Fruit fly (Drosophila melanogaster) whole organism, adult: Measurements from ENCODE around the gene Utx.

Experiments
- CG11617 ChIP-seq: fragments of 200-800 bp; sonication (Bioruptor generic); optimal IDR thresholded peaks from 2 replicates; lab custom pipeline; 2017; ENCODE audit warnings: mild to moderate bottlenecking, missing biosample characterization, missing genetic modification reagents, missing genetic modification characterization
- CG12768 ChIP-seq: fragments of 200-800 bp; sonication (Bioruptor generic); optimal IDR thresholded peaks from 2 replicates; lab custom pipeline; 2017; ENCODE audit warnings: missing biosample characterization, missing genetic modification characterization, mild to moderate bottlenecking, moderate library complexity, missing genetic modification reagents
- CG14711 ChIP-seq: fragments of 200-800 bp; sonication (Bioruptor generic); optimal IDR thresholded peaks from 2 replicates; lab custom pipeline; 2018; ENCODE audit warnings: missing biosample characterization, mild to moderate bottlenecking, missing genetic modification characterization, moderate library complexity
- CG1620 ChIP-seq: fragments of 200-800 bp; sonication (Bioruptor generic); optimal IDR thresholded peaks from 2 replicates; lab custom pipeline; 2016; ENCODE audit warnings: missing biosample characterization, missing genetic modification characterization
- CG33017 ChIP-seq: fragments of 200-800 bp; sonication (Bioruptor generic); optimal IDR thresholded peaks from 2 replicates; lab custom pipeline; 2018; ENCODE audit warnings: missing biosample characterization, mild to moderate bottlenecking, missing genetic modification characterization, moderate library complexity
- CG7045 ChIP-seq: fragments of 200-800 bp; sonication (Bioruptor generic); optimal IDR thresholded peaks from 2 replicates; lab custom pipeline; 2017; ENCODE audit warnings: missing biosample characterization, mild to moderate bottlenecking, missing genetic modification characterization
- CG7101 ChIP-seq: fragments of 200-800 bp; sonication (Bioruptor generic); optimal IDR thresholded peaks from 2 replicates; lab custom pipeline; 2018; ENCODE audit warnings: missing biosample characterization, mild to moderate bottlenecking, missing genetic modification characterization, moderate library complexity
- Clk ChIP-seq: fragments of 200-800 bp; sonication (Bioruptor generic); optimal IDR thresholded peaks from 2 replicates; lab custom pipeline; 2017; ENCODE audit warnings: missing biosample characterization, missing genetic modification characterization
- Crg-1 ChIP-seq: fragments of 200-800 bp; sonication (Bioruptor generic); optimal IDR thresholded peaks from 2 replicates; lab custom pipeline; 2016; ENCODE audit warnings: missing biosample characterization, missing genetic modification characterization
- Hr96 ChIP-seq: fragments of 200-800 bp; sonication (Bioruptor generic); optimal IDR thresholded peaks from 2 replicates; lab custom pipeline; 2016; ENCODE audit warnings: missing biosample characterization, missing genetic modification characterization
- Mnt ChIP-seq: fragments of 200-800 bp; sonication (Bioruptor generic); optimal IDR thresholded peaks from 2 replicates; lab custom pipeline; 2016; ENCODE audit warnings: missing biosample characterization, mild to moderate bottlenecking, missing genetic modification characterization
- bab1 ChIP-seq: fragments of 200-800 bp; sonication (Bioruptor generic); optimal IDR thresholded peaks from 3 replicates; lab custom pipeline; 2019; ENCODE audit warnings: missing biosample characterization, mild to moderate bottlenecking, missing genetic modification characterization, moderate library complexity
- cic ChIP-seq: fragments of 200-800 bp; sonication (Bioruptor generic); optimal IDR thresholded peaks from 2 replicates; lab custom pipeline; 2017; ENCODE audit warnings: missing biosample characterization, mild to moderate bottlenecking, missing genetic modification characterization, moderate library complexity
- cnc ChIP-seq, 2 experiments: fragments of >200 bp; optimal IDR thresholded peaks; 2 replicates each; lab custom pipeline; 2017
- kay ChIP-seq: fragments of 200-800 bp; sonication (Bioruptor generic); peaks from one replicate; lab custom pipeline; 2016; ENCODE audit warnings: missing biosample characterization, missing genetic modification characterization, borderline replicate concordance
- ovo ChIP-seq: fragments of 200-800 bp; sonication (Bioruptor generic); optimal IDR thresholded peaks from 2 replicates; lab custom pipeline; 2016; ENCODE audit warnings: missing biosample characterization, missing genetic modification characterization
- pad ChIP-seq: fragments of 200-800 bp; sonication (Bioruptor generic); optimal IDR thresholded peaks from 3 replicates; lab custom pipeline; 2017; ENCODE audit warnings: missing biosample characterization, missing genetic modification characterization, mild to moderate bottlenecking, moderate library complexity, missing genetic modification reagents
- tj ChIP-seq: fragments of 200-800 bp; sonication (Bioruptor generic); optimal IDR thresholded peaks from 3 replicates; lab custom pipeline; 2017; ENCODE audit warnings: missing biosample characterization, mild to moderate bottlenecking, missing genetic modification characterization, moderate library complexity
- toe ChIP-seq: fragments of 200-800 bp; sonication (Bioruptor generic); optimal IDR thresholded peaks from 2 replicates; lab custom pipeline; 2016; ENCODE audit warnings: missing biosample characterization, missing genetic modification characterization

The Utx gene

dm6 chr2L:10255725-10256158, 22.9 kb downstream of the Utx start, which contains the start of gene CG5676:
TSS of gene CG5676 (minus strand) at chr2L:10255891.
- TF ChIP-seq cnc (optimal IDR thresholded peaks at IDR 0.05; lab: Kevin White, UChicago), result no peak
- TF ChIP-seq bab1, result peak; percentile 51
- TF ChIP-seq Hr96 (GFP tag; lab: Kevin White, UChicago), result no peak
- TF ChIP-seq kay, result peak; percentile 92

dm6 chr2L:10251592-10251991, 27.0 kb downstream of the Utx start, which contains the start of gene Ror:
TSS of gene Ror (plus strand) at chr2L:10251843.
- no peak for TF ChIP-seq CG12768 (GFP tag; lab: Kevin White, UChicago)
- no peak for TF ChIP-seq CG33017 (tag; lab: Kevin White, UChicago)
- no peak for TF ChIP-seq Mnt (GFP tag; lab: Kevin White, UChicago)
- TF ChIP-seq cic (GFP tag; lab: Kevin White, UChicago), result no peak
- no peak for TF ChIP-seq cnc (optimal IDR thresholded peaks at IDR 0.05; lab: Kevin White, UChicago)

dm6 chr2L:10250441-10250847, 28.2 kb downstream of the Utx start, which contains the start of the genes bsk and CG31717:
TSS of gene bsk (minus strand) at chr2L:10250501.
TSS of gene CG31717 (plus strand) at chr2L:10250737.
- TF ChIP-seq tj (GFP tag; lab: Kevin White, UChicago), result no peak
- TF ChIP-seq kay, result peak; percentile 98
- no peak for TF ChIP-seq Clk (GFP tag; lab: Kevin White, UChicago)
- peak; percentile 30 for TF ChIP-seq Mnt (GFP tag; lab: Kevin White, UChicago)
- TF ChIP-seq cic (GFP tag; lab: Kevin White, UChicago), result peak; percentile 38
- TF ChIP-seq bab1, result peak; percentile 51
- peak; percentile 25 for TF ChIP-seq CG14711

- TF ChIP-seq CG7045 (GFP tag; lab: Kevin White, UChicago) (peak; percentile 7), tj (GFP tag; lab: Kevin White, UChicago) (no peak), CG12768 (GFP tag; lab: Kevin White, UChicago) (no peak), CG7101 (tag; lab: Kevin White, UChicago) (peak; percentile 6), cic (GFP tag; lab: Kevin White, UChicago) (peak; percentile 60), cnc (optimal IDR thresholded peaks at IDR 0.05; lab: Kevin White, UChicago) (no peak), pad (GFP tag; lab: Kevin White, UChicago) (no peak), bab1 (no peak), Crg-1 (GFP tag; lab: Kevin White, UChicago) (peak; percentile 41), kay (peak; percentile 28), toe (GFP tag; lab: Kevin White, UChicago) (no peak), Mnt (GFP tag; lab: Kevin White, UChicago) (peak; percentile 22)
Measured at dm6 chr2L:10249655-10250202, 28.9 kb downstream of the Utx start.

dm6 chr2L:10246785-10247190, 31.8 kb downstream of the Utx start, which contains the start of gene chico:
TSS of gene chico (minus strand) at chr2L:10247078.
- TF ChIP-seq Clk (GFP tag; lab: Kevin White, UChicago) (no peak), cnc (optimal IDR thresholded peaks at IDR 0.05; lab: Kevin White, UChicago) (no peak), Mnt (GFP tag; lab: Kevin White, UChicago) (peak; percentile 94), pad (GFP tag; lab: Kevin White, UChicago) (no peak), cic (GFP tag; lab: Kevin White, UChicago) (peak; percentile 66), Crg-1 (GFP tag; lab: Kevin White, UChicago) (no peak), CG1620 (GFP tag; lab: Kevin White, UChicago) (peak; percentile 22), bab1 (peak; percentile 44), CG14711 (peak; percentile 32), tj (GFP tag; lab: Kevin White, UChicago) (peak; percentile 14), CG12768 (GFP tag; lab: Kevin White, UChicago) (no peak), kay (no peak), CG11617 (no peak), ovo (peak; percentile 27), toe (GFP tag; lab: Kevin White, UChicago) (no peak), Hr96 (GFP tag; lab: Kevin White, UChicago) (no peak), CG7101 (tag; lab: Kevin White, UChicago) (no peak)

dm6 chr2L:10238726-10239652, 39.6 kb downstream of the Utx start, which contains the start of gene me31B:
TSS of gene me31B (plus strand) at chr2L:10239341.
- TF ChIP-seq pad (GFP tag; lab: Kevin White, UChicago) (no peak), tj (GFP tag; lab: Kevin White, UChicago) (peak; percentile 30), kay (peak; percentile 70)
